Worm (Caenorhabditis elegans): ENCODE data around the gene Y57G11B.3.
A peak's percentile ranks its signal among the peaks of the same experiment; 100 is the strongest.

Y57G11B.3 gene

ce11 chrIV:14565062-14565461, 9.1 kb downstream of the Y57G11B.3 start, which contains the start of gene Y57G11B.2:
Gene Y57G11B.2 (plus strand): TSS chrIV:14565362.
- TF ChIP-seq blmp-1 (tag; optimal IDR thresholded peaks at IDR 0.05; ENCODE audit: insufficient read depth) = no peak
- TF ChIP-seq lin-39 (tag; optimal IDR thresholded peaks at IDR 0.05) = no peak
- no peak for TF ChIP-seq lin-11 (tag; optimal IDR thresholded peaks at IDR 0.05)
- no peak for TF ChIP-seq ztf-1 (GFP tag; conservative IDR thresholded peaks at IDR 0.05)
- no peak for TF ChIP-seq elt-3 (tag; optimal IDR thresholded peaks at IDR 0.05)
- TF ChIP-seq sma-3 (GFP tag; optimal IDR thresholded peaks at IDR 0.05) = no peak
- TF ChIP-seq aly-2 (tag; optimal IDR thresholded peaks at IDR 0.05) = no peak
- no peak for TF ChIP-seq fos-1 (tag; optimal IDR thresholded peaks at IDR 0.05)
- no peak for TF ChIP-seq nhr-25 (tag; optimal IDR thresholded peaks at IDR 0.05)
- TF ChIP-seq skn-1 (tag; optimal IDR thresholded peaks at IDR 0.05) = no peak
- no peak for TF ChIP-seq Y55F3AM.14 (GFP tag; optimal IDR thresholded peaks at IDR 0.05)
- no peak for TF ChIP-seq nhr-23 (tag; optimal IDR thresholded peaks at IDR 0.05)
- no peak for TF ChIP-seq lsy-2 (tag; optimal IDR thresholded peaks at IDR 0.05)
- no peak for TF ChIP-seq egl-27 (tag; optimal IDR thresholded peaks at IDR 0.05)
- no peak for TF ChIP-seq nhr-10 (tag; optimal IDR thresholded peaks at IDR 0.05)
- no peak for TF ChIP-seq nhr-237 (tag; optimal IDR thresholded peaks at IDR 0.05)
- no peak for TF ChIP-seq nhr-11 (tag; optimal IDR thresholded peaks at IDR 0.05)
- TF ChIP-seq nhr-129 (tag; optimal IDR thresholded peaks at IDR 0.05) = no peak

- TF ChIP-seq F13H6.1 (tag; optimal IDR thresholded peaks at IDR 0.05) (peak; percentile 9), fos-1 (tag; optimal IDR thresholded peaks at IDR 0.05) (peak; percentile 19), nhr-10 (tag; optimal IDR thresholded peaks at IDR 0.05) (no peak), nhr-129 (tag; optimal IDR thresholded peaks at IDR 0.05) (peak; percentile 50), Y55F3AM.14 (GFP tag; optimal IDR thresholded peaks at IDR 0.05) (no peak), snpc-4 (tag; optimal IDR thresholded peaks at IDR 0.05) (peak; percentile 25)
Observed at ce11 chrIV:14562649-14563268, 11.4 kb downstream of the Y57G11B.3 start.

- TF ChIP-seq R02D3.7 (tag; optimal IDR thresholded peaks at IDR 0.05) = no peak
- TF ChIP-seq snpc-4 (tag; optimal IDR thresholded peaks at IDR 0.05) = peak; percentile 2
- TF ChIP-seq crh-2 (tag; optimal IDR thresholded peaks at IDR 0.05) = peak; percentile 13
Observed at ce11 chrIV:14561677-14562076, 12.5 kb downstream of the Y57G11B.3 start.

ce11 chrIV:14559267-14559666, 14.9 kb downstream of the Y57G11B.3 start:
- TF ChIP-seq peb-1 (tag; optimal IDR thresholded peaks at IDR 0.05) (no peak), fos-1 (tag; optimal IDR thresholded peaks at IDR 0.05) (peak; percentile 51)

- no peak for TF ChIP-seq elt-3 (tag; optimal IDR thresholded peaks at IDR 0.05)
- no peak for TF ChIP-seq nhr-11 (tag; optimal IDR thresholded peaks at IDR 0.05)
- TF ChIP-seq fos-1 (tag; optimal IDR thresholded peaks at IDR 0.05) = no peak
- TF ChIP-seq nhr-21 (tag; optimal IDR thresholded peaks at IDR 0.05) = no peak
- TF ChIP-seq aly-2 (tag; optimal IDR thresholded peaks at IDR 0.05) = no peak
- no peak for TF ChIP-seq nhr-25 (tag; optimal IDR thresholded peaks at IDR 0.05)
- no peak for TF ChIP-seq ztf-4 (tag; optimal IDR thresholded peaks at IDR 0.05)
- TF ChIP-seq ztf-11 (tag; optimal IDR thresholded peaks at IDR 0.05) = no peak
- TF ChIP-seq mbf-1 (tag; optimal IDR thresholded peaks at IDR 0.05) = no peak
- no peak for TF ChIP-seq nhr-237 (tag; optimal IDR thresholded peaks at IDR 0.05)
- no peak for TF ChIP-seq skn-1 (tag; optimal IDR thresholded peaks at IDR 0.05)
- no peak for TF ChIP-seq sma-3 (GFP tag; optimal IDR thresholded peaks at IDR 0.05)
- no peak for TF ChIP-seq R02D3.7 (tag; optimal IDR thresholded peaks at IDR 0.05)
- TF ChIP-seq unc-39 (tag; optimal IDR thresholded peaks at IDR 0.05) = no peak
- TF ChIP-seq ceh-82 (tag; optimal IDR thresholded peaks at IDR 0.05) = no peak
- no peak for TF ChIP-seq nhr-129 (tag; optimal IDR thresholded peaks at IDR 0.05)
Observed at ce11 chrIV:14557642-14558041, 16.5 kb downstream of the Y57G11B.3 start.

- no peak for TF ChIP-seq aly-2 (tag; optimal IDR thresholded peaks at IDR 0.05)
- no peak for TF ChIP-seq unc-55 (GFP tag; optimal IDR thresholded peaks at IDR 0.05)
- no peak for TF ChIP-seq sem-4 (tag; optimal IDR thresholded peaks at IDR 0.05)
- TF ChIP-seq zag-1 (tag; optimal IDR thresholded peaks at IDR 0.05) = no peak
- TF ChIP-seq elt-3 (tag; optimal IDR thresholded peaks at IDR 0.05) = no peak
- no peak for TF ChIP-seq snpc-4 (tag; optimal IDR thresholded peaks at IDR 0.05)
- no peak for TF ChIP-seq ztf-1 (GFP tag; conservative IDR thresholded peaks at IDR 0.05)
- TF ChIP-seq lin-11 (tag; optimal IDR thresholded peaks at IDR 0.05) = no peak
- TF ChIP-seq lsy-2 (tag; optimal IDR thresholded peaks at IDR 0.05) = no peak
- no peak for TF ChIP-seq ZK546.5 (tag; optimal IDR thresholded peaks at IDR 0.05)
- no peak for TF ChIP-seq lin-13 (GFP tag; optimal IDR thresholded peaks at IDR 0.05)
- TF ChIP-seq nhr-23 (tag; optimal IDR thresholded peaks at IDR 0.05) = no peak
- no peak for TF ChIP-seq nhr-6 (tag; optimal IDR thresholded peaks at IDR 0.05)
- no peak for TF ChIP-seq gmeb-1 (tag; optimal IDR thresholded peaks at IDR 0.05)
- TF ChIP-seq ama-1 (optimal IDR thresholded peaks at IDR 0.05) = no peak
- TF ChIP-seq mbf-1 (tag; optimal IDR thresholded peaks at IDR 0.05) = no peak
- no peak for TF ChIP-seq skn-1 (tag; optimal IDR thresholded peaks at IDR 0.05)
- TF ChIP-seq peb-1 (tag; optimal IDR thresholded peaks at IDR 0.05) = no peak
- no peak for TF ChIP-seq ztf-11 (tag; optimal IDR thresholded peaks at IDR 0.05)
Observed at ce11 chrIV:14554788-14555187, 19.4 kb downstream of the Y57G11B.3 start, which contains the start of gene Y57G11B.6. Gene Y57G11B.6 (minus strand): TSS chrIV:14554888.
